Fruit fly (Drosophila melanogaster): Measurements from ENCODE around the gene Got2.

Gene Got2

dm6 chr2L:1967301-1967700 is 20.3 kb downstream of the Got2 start (continued):
- TF ChIP-seq CG12769 (tag; optimal IDR thresholded peaks at IDR 0.05) (no peak), CG17359 (tag; optimal IDR thresholded peaks at IDR 0.05) (no peak), sob (GFP tag; IDR thresholded peaks at IDR 0.05) (no peak), CG4328 (GFP tag; optimal IDR thresholded peaks at IDR 0.05) (no peak), tll (GFP tag; optimal IDR thresholded peaks at IDR 0.05) (no peak), Ptx1 (GFP tag; IDR thresholded peaks at IDR 0.05) (no peak), Nf-YB (GFP tag; optimal IDR thresholded peaks at IDR 0.05) (peak; percentile 83), Max (GFP tag; optimal IDR thresholded peaks at IDR 0.05) (no peak), CG13624 (GFP tag; optimal IDR thresholded peaks at IDR 0.05) (no peak), CG13296 (GFP tag; optimal IDR thresholded peaks at IDR 0.05) (no peak), fu2 (GFP tag; optimal IDR thresholded peaks at IDR 0.05) (no peak), seq (GFP tag; IDR thresholded peaks at IDR 0.05) (peak; percentile 64; the same call in 1 of the 2 replicates), CG43689 (GFP tag; IDR thresholded peaks at IDR 0.05) (no peak), CG17612 (GFP tag; IDR thresholded peaks at IDR 0.05) (no peak), fd3F (GFP tag; optimal IDR thresholded peaks at IDR 0.05) (no peak), bowl (GFP tag; IDR thresholded peaks at IDR 0.05) (no peak), Fer2 (tag; optimal IDR thresholded peaks at IDR 0.05) (no peak), Doc3 (GFP tag; IDR thresholded peaks at IDR 0.05; ENCODE audit: partially characterized antibody) (no peak), gcm (GFP tag; optimal IDR thresholded peaks at IDR 0.05) (peak; percentile 44)

dm6 chr2L:1961932-1962496 is 25.5 kb downstream of the Got2 start:
- TF ChIP-seq CG18476 (GFP tag; optimal IDR thresholded peaks at IDR 0.05), result peak; percentile 44
- no peak for TF ChIP-seq CG14441 (GFP tag; IDR thresholded peaks at IDR 0.05)
- no peak for TF ChIP-seq slbo (GFP tag; IDR thresholded peaks at IDR 0.05)
- TF ChIP-seq insv (GFP tag; optimal IDR thresholded peaks at IDR 0.05), result no peak
- TF ChIP-seq Neu2 (GFP tag; optimal IDR thresholded peaks at IDR 0.05; ENCODE audit: borderline replicate concordance), result no peak
- TF ChIP-seq CG43689 (GFP tag; IDR thresholded peaks at IDR 0.05), result no peak
- no peak for TF ChIP-seq pan (optimal IDR thresholded peaks at IDR 0.05)
- TF ChIP-seq pan (GFP tag; optimal IDR thresholded peaks at IDR 0.05 in 1 of 2, IDR thresholded peaks at IDR 0.05 in 1 of 2), result no peak
- TF ChIP-seq CG1602 (GFP tag; optimal IDR thresholded peaks at IDR 0.05), result no peak
- TF ChIP-seq Dp (GFP tag; optimal IDR thresholded peaks at IDR 0.05), result no peak
- no peak for TF ChIP-seq Xbp1 (GFP tag; optimal IDR thresholded peaks at IDR 0.05)
- peak in 1 of 2 experiments; percentile 76 for TF ChIP-seq tll (GFP tag; optimal IDR thresholded peaks at IDR 0.05)
- TF ChIP-seq Vsx1 (GFP tag; optimal IDR thresholded peaks at IDR 0.05), result no peak
- TF ChIP-seq CG18262 (tag; optimal IDR thresholded peaks at IDR 0.05), result no peak
- TF ChIP-seq Nf-YC (tag; optimal IDR thresholded peaks at IDR 0.05), result peak; percentile 13
- TF ChIP-seq C15 (GFP tag; IDR thresholded peaks at IDR 0.05), result no peak
- no peak for TF ChIP-seq br (optimal IDR thresholded peaks at IDR 0.05)
- peak; percentile 97 for TF ChIP-seq Hey (tag; optimal IDR thresholded peaks at IDR 0.05)
- no peak for TF ChIP-seq twi (tag; optimal IDR thresholded peaks at IDR 0.05)
- no peak for TF ChIP-seq CG12391 (tag; optimal IDR thresholded peaks at IDR 0.05)
- no peak for TF ChIP-seq onecut (GFP tag; IDR thresholded peaks at IDR 0.05)
- TF ChIP-seq Taf1 (GFP tag; IDR thresholded peaks at IDR 0.05), result no peak
- no peak for TF ChIP-seq CG11695 (GFP tag; IDR thresholded peaks at IDR 0.05)
- no peak for TF ChIP-seq fd102C (GFP tag; optimal IDR thresholded peaks at IDR 0.05)
- TF ChIP-seq Hmr (GFP tag; optimal IDR thresholded peaks at IDR 0.05), result no peak
- TF ChIP-seq Atf6 (GFP tag; IDR thresholded peaks at IDR 0.05), result no peak
- no peak for TF ChIP-seq sens-2 (GFP tag; IDR thresholded peaks at IDR 0.05)
- no peak for TF ChIP-seq Awh (GFP tag; IDR thresholded peaks at IDR 0.05)
- no peak for TF ChIP-seq Atf3 (GFP tag; optimal IDR thresholded peaks at IDR 0.05)
- TF ChIP-seq CG33213 (GFP tag; optimal IDR thresholded peaks at IDR 0.05), result no peak
- TF ChIP-seq Pdp1 (GFP tag; optimal IDR thresholded peaks at IDR 0.05), result no peak
- TF ChIP-seq CG4360 (GFP tag; IDR thresholded peaks at IDR 0.05), result peak; percentile 70
- no peak for TF ChIP-seq Six4 (GFP tag; optimal IDR thresholded peaks at IDR 0.05)

All from whole organism, embryonic.